Worm (Caenorhabditis elegans) whole organism, L4 larva: Measurements from ENCODE around the gene scrm-7.

Experiments used
- D1046.2 ChIP-seq: fragments of 200-800 bp; sonication (Bioruptor generic); IDR thresholded peaks from 2 replicates; pipeline ENCODE4 v1.3.6; 2022; ENCODE audit warnings: missing genetic modification characterization, missing compliant biosample characterization
- ZK546.5 ChIP-seq, 2 experiments: sonication (generic microtip); optimal IDR thresholded peaks; 2 replicates each; lab custom pipeline; 2017; ENCODE audit warnings: missing biosample characterization in 2 of 2, missing genetic modification characterization in 2 of 2
- ceh-20 ChIP-seq: fragments of 200-800 bp; sonication (Bioruptor generic); IDR thresholded peaks from 2 replicates; pipeline ENCODE4 v1.3.6; 2022; ENCODE audit warnings: missing genetic modification reagents, missing genetic modification characterization, missing compliant biosample characterization
- fkh-10 ChIP-seq: fragments of 150-350 bp; optimal IDR thresholded peaks from 2 replicates; lab custom pipeline; 2014; ENCODE audit warnings: missing biosample characterization, missing genetic modification reagents, missing genetic modification characterization
- hmg-1.1 ChIP-seq: fragments of 200-800 bp; sonication (Bioruptor generic); IDR thresholded peaks from 2 replicates; pipeline ENCODE4 v1.3.6; 2022; ENCODE audit warnings: missing genetic modification reagents, missing genetic modification characterization, missing compliant biosample characterization
- lin-39 ChIP-seq: fragments of 150-350 bp; optimal IDR thresholded peaks from 2 replicates; lab custom pipeline; 2014; ENCODE audit warnings: missing biosample characterization, missing genetic modification reagents, missing genetic modification characterization
- mdl-1 ChIP-seq, 2 experiments: fragments of 150-350 bp in 1 of 2; sonication (generic microtip) in 1 of 2; optimal IDR thresholded peaks; 2 replicates each; lab custom pipeline; 2014 to 2017; ENCODE audit warnings: missing biosample characterization in 2 of 2, missing genetic modification characterization in 2 of 2
- mdt-29 ChIP-seq: fragments of 200-800 bp; sonication (Bioruptor generic); IDR thresholded peaks from 2 replicates; pipeline ENCODE4 v1.3.6; 2022; ENCODE audit warnings: missing genetic modification reagents, missing genetic modification characterization, missing compliant biosample characterization
- nhr-11 ChIP-seq: fragments of 150-350 bp; optimal IDR thresholded peaks from 2 replicates; lab custom pipeline; 2014; ENCODE audit warnings: missing biosample characterization, missing genetic modification characterization
- saeg-2 ChIP-seq: fragments of 200-800 bp; sonication (Bioruptor generic); IDR thresholded peaks from 2 replicates; pipeline ENCODE4 v1.3.6; 2022; ENCODE audit warnings: missing genetic modification reagents, missing genetic modification characterization, missing compliant biosample characterization
- zag-1 ChIP-seq: fragments of 150-350 bp; optimal IDR thresholded peaks from 2 replicates; lab custom pipeline; 2014; ENCODE audit warnings: missing biosample characterization, missing genetic modification characterization

ce11 chrV:14729343-14729742, 50.2 kb downstream of the scrm-7 start, which contains the start of gene oig-3:
- TF ChIP-seq mdl-1 (tag; optimal IDR thresholded peaks at IDR 0.05; lab: Kevin White, UChicago), result no peak
- no peak for TF ChIP-seq ceh-20
- TF ChIP-seq mdt-29 (GFP tag; lab: Robert Waterston, UW), result no peak
- no peak for TF ChIP-seq D1046.2
- no peak for TF ChIP-seq nhr-11 (tag; lab: Kevin White, UChicago)
- TF ChIP-seq ZK546.5 (tag; optimal IDR thresholded peaks at IDR 0.05; lab: Kevin White, UChicago), result no peak
- no peak for TF ChIP-seq hmg-1.1
- no peak for TF ChIP-seq saeg-2 (GFP tag; lab: Robert Waterston, UW)
- TF ChIP-seq fkh-10, result no peak
- no peak for TF ChIP-seq zag-1
- TF ChIP-seq lin-39, result no peak
